2 worm cellular contexts compared by ENCODE assay signal in the genomic region with DNA sequence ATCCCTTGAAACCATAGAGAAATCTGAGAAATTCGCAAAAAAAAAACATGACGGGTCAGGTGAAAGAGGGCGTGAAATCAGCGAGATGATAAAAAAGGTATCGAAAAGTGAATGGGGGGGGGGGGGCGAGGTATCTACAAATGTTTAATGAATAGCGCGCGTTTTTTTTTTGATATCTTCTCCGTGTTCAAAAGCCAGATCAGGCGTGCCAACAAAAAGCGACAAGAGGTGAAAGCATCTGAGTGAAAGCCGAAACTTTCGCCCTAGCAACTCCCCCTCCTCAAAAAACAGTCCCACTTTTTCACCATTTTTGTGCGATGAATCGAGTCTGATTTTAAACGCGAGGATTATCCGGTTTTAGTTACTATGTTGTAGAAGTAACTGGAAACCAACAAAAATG.
TF ChIP-seq lines count a peak whose summit lies in the region.

No protein-coding gene starts in this region.

TF ChIP-seq in whole organism, L1 larva, 84 proteins besides CTCF, POLR2A, EP300 and RAD21:
- no peak for TF ChIP-seq alr-1 (tag; optimal IDR thresholded peaks at IDR 0.05; lab: Kevin White, UChicago; ENCODE audit: borderline replicate concordance)
- TF ChIP-seq blmp-1 (tag; optimal IDR thresholded peaks at IDR 0.05; lab: Kevin White, UChicago): peak; percentile 97
- no peak for TF ChIP-seq ceh-63 (GFP tag; optimal IDR thresholded peaks at IDR 0.05; lab: Kevin White, UChicago)
- TF ChIP-seq lin-14 (GFP tag; optimal IDR thresholded peaks at IDR 0.05; lab: Kevin White, UChicago): no peak
- no peak for TF ChIP-seq fos-1 (tag; optimal IDR thresholded peaks at IDR 0.05; lab: Kevin White, UChicago)

TF ChIP-seq in whole organism, L2 larva, 48 proteins besides CTCF, POLR2A, EP300 and RAD21:
- TF ChIP-seq nhr-6 (tag; optimal IDR thresholded peaks at IDR 0.05; lab: Kevin White, UChicago) (no peak), crh-2 (tag; optimal IDR thresholded peaks at IDR 0.05; lab: Kevin White, UChicago) (no peak), C34F6.9 (tag; optimal IDR thresholded peaks at IDR 0.05; lab: Kevin White, UChicago) (no peak), Y55F3AM.14 (GFP tag; optimal IDR thresholded peaks at IDR 0.05; lab: Kevin White, UChicago) (no peak), alr-1 (tag; optimal IDR thresholded peaks at IDR 0.05; lab: Kevin White, UChicago) (no peak), unc-39 (tag; optimal IDR thresholded peaks at IDR 0.05; lab: Kevin White, UChicago) (no peak), blmp-1 (tag; optimal IDR thresholded peaks at IDR 0.05; lab: Kevin White, UChicago; ENCODE audit: insufficient read depth) (peak; percentile 91)
